Worm (Caenorhabditis elegans): ENCODE results near the gene F25H9.2.

The F25H9.2 gene

DNA sequence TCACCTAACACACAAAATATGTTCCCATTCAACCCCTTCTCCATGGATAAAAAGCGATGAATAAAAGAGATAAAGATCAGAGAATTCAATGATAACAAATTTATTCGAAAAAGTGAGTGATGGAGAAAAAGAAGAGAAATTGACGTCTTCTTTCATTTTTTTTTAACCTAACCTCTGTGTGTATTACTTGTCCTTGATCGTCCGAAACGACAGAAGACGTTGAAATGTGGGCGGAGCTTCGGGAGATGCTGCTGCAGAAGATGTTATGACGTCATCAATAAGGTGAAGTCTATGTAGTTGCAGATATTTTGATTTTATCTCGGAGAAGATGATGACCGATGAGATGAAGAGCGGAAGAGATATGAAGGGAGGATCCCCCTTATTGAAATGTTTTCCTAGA is 31.9 kb downstream of the F25H9.2 start, which contains the start of gene T10G3.3:
Gene T10G3.3, minus strand, starts transcription at position 370 of the 400 bp plus-strand sequence.
- TF ChIP-seq C17E4.6 (GFP tag; IDR thresholded peaks at IDR 0.05) (no peak), somi-1 (GFP tag; optimal IDR thresholded peaks at IDR 0.05) (no peak), madf-8 (GFP tag; conservative IDR thresholded peaks at IDR 0.05) (no peak), hlh-12 (tag; optimal IDR thresholded peaks at IDR 0.05) (no peak), ztf-6 (GFP tag; IDR thresholded peaks at IDR 0.05) (no peak), mcd-1 (GFP tag; IDR thresholded peaks at IDR 0.05) (no peak), efl-1 (GFP tag; optimal IDR thresholded peaks at IDR 0.05) (no peak), nhr-27 (tag; optimal IDR thresholded peaks at IDR 0.05) (no peak), hmg-20 (GFP tag; IDR thresholded peaks at IDR 0.05) (no peak), Y79H2A.3 (GFP tag; conservative IDR thresholded peaks at IDR 0.05) (no peak), bed-2 (GFP tag; IDR thresholded peaks at IDR 0.05) (no peak), D2030.7 (GFP tag; IDR thresholded peaks at IDR 0.05) (no peak), F33H1.4 (GFP tag; IDR thresholded peaks at IDR 0.05) (no peak), hrde-1 (tag; optimal IDR thresholded peaks at IDR 0.05; ENCODE audit: borderline replicate concordance) (no peak), ama-1 (optimal IDR thresholded peaks at IDR 0.05) (no peak), ama-1 (GFP tag; optimal IDR thresholded peaks at IDR 0.05) (no peak)

DNA sequence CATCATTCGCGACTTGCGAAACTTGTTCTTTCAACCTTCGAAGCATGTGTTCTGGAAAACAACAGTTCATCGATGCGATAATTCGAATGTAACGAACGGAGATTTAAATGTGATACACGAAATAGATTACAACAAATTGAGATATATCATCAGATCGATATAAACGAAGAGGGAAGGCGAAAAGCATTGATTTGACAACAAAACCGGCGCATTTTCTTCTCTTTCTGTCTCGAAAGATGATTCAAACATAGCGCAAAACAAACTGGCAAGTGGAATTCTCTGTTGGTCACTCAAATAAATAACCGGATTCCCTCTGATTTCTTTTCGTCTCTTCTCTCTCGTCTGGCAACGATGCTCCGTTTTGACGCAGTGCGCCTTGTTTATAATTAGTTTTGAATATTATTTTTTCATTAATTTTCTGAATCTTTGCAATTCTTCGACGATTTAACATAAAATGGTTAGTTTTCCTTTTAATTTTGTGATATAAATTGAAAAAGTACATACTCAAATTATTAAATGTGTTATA is 39.5 kb downstream of the F25H9.2 start, which contains the start of the genes eea-1 and gut-2:
Gene eea-1, minus strand, starts transcription at position 51 of the 526 bp plus-strand sequence.
Gene gut-2, plus strand, starts transcription at position 369 of the 526 bp plus-strand sequence.
- peak; percentile 32 for TF ChIP-seq lsl-1 (GFP tag; optimal IDR thresholded peaks at IDR 0.05)
- peak; percentile 29; the same call in 1 of the 2 replicates for TF ChIP-seq hmg-1.2 (GFP tag; IDR thresholded peaks at IDR 0.05)
- peak; percentile 5 for TF ChIP-seq K12H6.12 (tag; optimal IDR thresholded peaks at IDR 0.05)
- TF ChIP-seq bed-2 (GFP tag; IDR thresholded peaks at IDR 0.05), result no peak
- TF ChIP-seq dox-1 (GFP tag; IDR thresholded peaks at IDR 0.05), result peak; percentile 65; the same call in 1 of the 2 replicates
- no peak for TF ChIP-seq snpc-4 (GFP tag; optimal IDR thresholded peaks at IDR 0.05)
- TF ChIP-seq snpc-4 (tag; optimal IDR thresholded peaks at IDR 0.05), result peak in 1 of 4 experiments; percentile 50
- peak; percentile 98 for TF ChIP-seq attf-3 (GFP tag; conservative IDR thresholded peaks at IDR 0.05)
- no peak for TF ChIP-seq pha-4 (tag; optimal IDR thresholded peaks at IDR 0.05)
- no peak for TF ChIP-seq lir-1 (GFP tag; conservative IDR thresholded peaks at IDR 0.05)
- peak; percentile 7 for TF ChIP-seq tbp1 (GFP tag; optimal IDR thresholded peaks at IDR 0.05)
- peak; percentile 32 for TF ChIP-seq F23B12.7 (tag; optimal IDR thresholded peaks at IDR 0.05; ENCODE audit: insufficient read depth)
- TF ChIP-seq cebp-1 (GFP tag; IDR thresholded peaks at IDR 0.05), result no peak
- peak; percentile 7 for TF ChIP-seq cebp-1 (tag; optimal IDR thresholded peaks at IDR 0.05)
- TF ChIP-seq lin-40 (tag; optimal IDR thresholded peaks at IDR 0.05), result peak; percentile 26

DNA sequence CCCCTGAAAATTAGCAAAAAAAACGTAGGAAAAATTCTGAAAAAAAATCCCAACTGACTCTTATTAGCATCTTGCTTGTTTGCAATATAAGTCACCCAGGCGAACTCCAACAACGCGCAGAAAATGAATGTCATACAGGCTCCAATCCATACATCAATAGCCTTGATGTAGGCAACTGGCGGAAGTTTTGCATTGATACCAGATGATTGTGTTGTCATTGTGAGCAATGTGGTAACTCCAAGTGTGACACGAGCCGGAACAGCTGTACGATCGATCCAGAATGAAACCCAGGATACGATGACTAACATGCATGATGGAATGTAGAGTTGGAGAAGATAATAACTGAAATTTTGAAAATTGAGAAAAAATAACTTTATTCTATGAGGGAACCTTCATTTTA is 41.3 kb downstream of the F25H9.2 start:
- TF ChIP-seq hlh-26 (GFP tag; conservative IDR thresholded peaks at IDR 0.05), result no peak
- no peak for TF ChIP-seq ets-4 (GFP tag; optimal IDR thresholded peaks at IDR 0.05)
- TF ChIP-seq chd-7 (tag; optimal IDR thresholded peaks at IDR 0.05), result no peak
- no peak for TF ChIP-seq pbrm-1 (GFP tag; IDR thresholded peaks at IDR 0.05)
- TF ChIP-seq sea-2 (GFP tag; IDR thresholded peaks at IDR 0.05), result no peak
- no peak for TF ChIP-seq K11D2.4 (GFP tag; IDR thresholded peaks at IDR 0.05)
- no peak for TF ChIP-seq bed-1 (GFP tag; IDR thresholded peaks at IDR 0.05)
- TF ChIP-seq fkh-3 (tag; optimal IDR thresholded peaks at IDR 0.05), result no peak
- no peak for TF ChIP-seq F33H1.4 (GFP tag; IDR thresholded peaks at IDR 0.05)
- no peak for TF ChIP-seq Y56A3A.18 (GFP tag; IDR thresholded peaks at IDR 0.05)
- no peak for TF ChIP-seq nhr-80 (tag; optimal IDR thresholded peaks at IDR 0.05)
- TF ChIP-seq ceh-58 (GFP tag; IDR thresholded peaks at IDR 0.05), result no peak
- TF ChIP-seq egl-44 (GFP tag; IDR thresholded peaks at IDR 0.05), result no peak
- no peak for TF ChIP-seq nfya-1 (tag; optimal IDR thresholded peaks at IDR 0.05; ENCODE audit: borderline replicate concordance, insufficient read depth)
- no peak for TF ChIP-seq F49E8.2 (tag; optimal IDR thresholded peaks at IDR 0.05; ENCODE audit: insufficient read depth)
- TF ChIP-seq rcor-1 (GFP tag; IDR thresholded peaks at IDR 0.05), result no peak

All from whole organism, young adult.